Fruit fly (Drosophila melanogaster) whole organism, embryonic: ENCODE measurements around the gene CG7565.

Source experiments
- BEAF-32 ChIP-seq: fragments of 200-800 bp; sonication (Bioruptor generic); optimal IDR thresholded peaks from 3 replicates; lab custom pipeline; 2017; ENCODE audit warnings: missing biosample characterization, missing genetic modification characterization, mild to moderate bottlenecking, moderate library complexity, missing genetic modification reagents
- Bgb ChIP-seq: fragments of 200-800 bp; sonication (Bioruptor generic); IDR thresholded peaks from 2 replicates; pipeline ENCODE4 v1.3.6; 2022; ENCODE audit warnings: missing biosample characterization, missing genetic modification characterization; ENCODE audit not compliant: partially characterized antibody
- CG1024 ChIP-seq: fragments of 200-800 bp; sonication (Bioruptor generic); IDR thresholded peaks from 2 replicates; pipeline ENCODE4 v1.3.6; 2022; ENCODE audit warnings: missing biosample characterization, missing genetic modification characterization
- CG10267 ChIP-seq: fragments of 200-800 bp; sonication (Bioruptor generic); optimal IDR thresholded peaks from 2 replicates; lab custom pipeline; 2018; ENCODE audit warnings: missing biosample characterization, mild to moderate bottlenecking, missing genetic modification characterization, moderate library complexity
- CG10462 ChIP-seq: fragments of 200-800 bp; sonication (Bioruptor generic); optimal IDR thresholded peaks from 2 replicates; lab custom pipeline; 2016; ENCODE audit warnings: missing biosample characterization, missing genetic modification characterization
- CG11696 ChIP-seq: fragments of 200-800 bp; sonication (Bioruptor generic); IDR thresholded peaks from 2 replicates; pipeline ENCODE4 v1.3.6; 2022; ENCODE audit warnings: missing biosample characterization, missing genetic modification characterization
- CG13296 ChIP-seq: fragments of 200-800 bp; sonication (Bioruptor generic); optimal IDR thresholded peaks from 3 replicates; lab custom pipeline; 2018; ENCODE audit warnings: missing biosample characterization, mild to moderate bottlenecking, missing genetic modification characterization
- CG13624 ChIP-seq: fragments of 200-800 bp; sonication (Bioruptor generic); optimal IDR thresholded peaks from 2 replicates; lab custom pipeline; 2016; ENCODE audit warnings: missing biosample characterization, missing genetic modification characterization
- CG17361 ChIP-seq: fragments of 200-800 bp; sonication (Bioruptor generic); IDR thresholded peaks from 3 replicates; pipeline ENCODE4 v1.3.6; 2022; ENCODE audit warnings: missing biosample characterization, missing genetic modification characterization
- CG18011 ChIP-seq: fragments of 200-800 bp; sonication (Bioruptor generic); optimal IDR thresholded peaks from 2 replicates; lab custom pipeline; 2017; ENCODE audit warnings: missing biosample characterization, missing genetic modification characterization, mild to moderate bottlenecking, moderate library complexity, missing genotype
- CG3065 ChIP-seq: fragments of 200-800 bp; sonication (Bioruptor generic); optimal IDR thresholded peaks from 2 replicates; lab custom pipeline; 2016; ENCODE audit warnings: missing biosample characterization, missing genetic modification characterization
- CG31388 ChIP-seq: fragments of 200-800 bp; sonication (Bioruptor generic); optimal IDR thresholded peaks from 2 replicates; lab custom pipeline; 2016; ENCODE audit warnings: missing biosample characterization, missing genetic modification characterization
- CG3726 ChIP-seq: fragments of 200-800 bp; sonication (Bioruptor generic); IDR thresholded peaks from 3 replicates; pipeline ENCODE4, ENCODE4 v1.3.6; 2022; ENCODE audit warnings: missing biosample characterization, missing genetic modification characterization
- CG42726 ChIP-seq: fragments of 200-800 bp; sonication (Bioruptor generic); IDR thresholded peaks from 2 replicates; pipeline ENCODE4 v1.3.6; 2022; ENCODE audit warnings: missing biosample characterization, missing genetic modification characterization; ENCODE audit not compliant: partially characterized antibody
- CG6791 ChIP-seq: fragments of 200-800 bp; sonication (Bioruptor generic); IDR thresholded peaks from 3 replicates; pipeline ENCODE4 v1.3.6; 2022; ENCODE audit warnings: missing biosample characterization, missing genetic modification characterization; ENCODE audit not compliant: partially characterized antibody
- CG7357 ChIP-seq: fragments of 200-800 bp; sonication (Bioruptor generic); IDR thresholded peaks from 3 replicates; pipeline ENCODE4 v1.3.6; 2022; ENCODE audit warnings: missing biosample characterization, missing genetic modification characterization
- CG7745 ChIP-seq: fragments of 200-800 bp; sonication (Bioruptor generic); optimal IDR thresholded peaks from 2 replicates; lab custom pipeline; 2018; ENCODE audit warnings: missing biosample characterization, mild to moderate bottlenecking, missing genetic modification characterization, moderate library complexity
- CG7839 ChIP-seq: fragments of 200-800 bp; sonication (Bioruptor generic); optimal IDR thresholded peaks from 3 replicates; lab custom pipeline; 2018; ENCODE audit warnings: missing biosample characterization, mild to moderate bottlenecking, missing genetic modification characterization, moderate library complexity
- CG8089 ChIP-seq: fragments of 200-800 bp; sonication (Bioruptor generic); optimal IDR thresholded peaks from 3 replicates; lab custom pipeline; 2016; ENCODE audit warnings: missing biosample characterization, missing genetic modification characterization
- CG9215 ChIP-seq: fragments of 200-800 bp; sonication (Bioruptor generic); IDR thresholded peaks from 2 replicates; pipeline ENCODE4 v1.3.6; 2022; ENCODE audit warnings: missing biosample characterization, missing genetic modification characterization
- CG9797 ChIP-seq: fragments of 200-800 bp; sonication (Bioruptor generic); optimal IDR thresholded peaks from 3 replicates; lab custom pipeline; 2018; ENCODE audit warnings: missing biosample characterization, mild to moderate bottlenecking, missing genetic modification characterization
- CG9817 ChIP-seq: fragments of 200-800 bp; sonication (Bioruptor generic); optimal IDR thresholded peaks from 2 replicates; lab custom pipeline; 2018; ENCODE audit warnings: missing biosample characterization, mild to moderate bottlenecking, missing genetic modification characterization, moderate library complexity
- Dek ChIP-seq: fragments of 200-800 bp; sonication (Bioruptor generic); optimal IDR thresholded peaks from 3 replicates; lab custom pipeline; 2019; ENCODE audit warnings: missing biosample characterization, mild to moderate bottlenecking, missing genetic modification characterization, moderate library complexity
- Elba2 ChIP-seq: fragments of 200-800 bp; sonication (Bioruptor generic); optimal IDR thresholded peaks from 3 replicates; lab custom pipeline; 2016; ENCODE audit warnings: missing biosample characterization, missing genetic modification characterization
- GATAe ChIP-seq: fragments of 200-800 bp; sonication (Bioruptor generic); conservative IDR thresholded peaks from 2 replicates; pipeline ENCODE4 v1.3.6; 2022; ENCODE audit warnings: missing biosample characterization, missing genetic modification characterization
- Gsc ChIP-seq: fragments of 200-800 bp; sonication (Bioruptor generic); IDR thresholded peaks from 2 replicates; pipeline ENCODE4 v1.3.6; 2022; ENCODE audit warnings: missing biosample characterization, missing genetic modification characterization
- Mes4 ChIP-seq: fragments of 200-800 bp; sonication (Bioruptor generic); optimal IDR thresholded peaks from 2 replicates; lab custom pipeline; 2016; ENCODE audit warnings: missing biosample characterization, missing genetic modification characterization
- NfI ChIP-seq: fragments of 200-800 bp; sonication (Bioruptor generic); optimal IDR thresholded peaks from 3 replicates; lab custom pipeline; 2018; ENCODE audit warnings: missing biosample characterization, mild to moderate bottlenecking, missing genetic modification characterization, moderate library complexity
- Spps ChIP-seq: fragments of 200-800 bp; sonication (Bioruptor generic); optimal IDR thresholded peaks from 2 replicates; lab custom pipeline; 2018; ENCODE audit warnings: missing biosample characterization, mild to moderate bottlenecking, missing genetic modification characterization
- TFAM ChIP-seq: fragments of 200-800 bp; sonication (Bioruptor generic); optimal IDR thresholded peaks from 2 replicates; lab custom pipeline; 2017; ENCODE audit warnings: missing biosample characterization, missing genetic modification characterization, inconsistent platforms
- Usf ChIP-seq: fragments of 200-800 bp; sonication (Bioruptor generic); optimal IDR thresholded peaks from 2 replicates; lab custom pipeline; 2017; ENCODE audit warnings: missing genotype, missing biosample characterization, missing genetic modification characterization
- Vsx1 ChIP-seq: fragments of 200-800 bp; sonication (Bioruptor generic); optimal IDR thresholded peaks from 2 replicates; lab custom pipeline; 2017; ENCODE audit warnings: missing biosample characterization, mild to moderate bottlenecking, missing genetic modification characterization, missing genetic modification reagents
- al ChIP-seq: fragments of 200-800 bp; sonication (Bioruptor generic); IDR thresholded peaks from 2 replicates; pipeline ENCODE4 v1.3.6; 2022; ENCODE audit warnings: missing biosample characterization, missing genetic modification characterization
- aop ChIP-seq: fragments of 200-800 bp; sonication (Bioruptor generic); IDR thresholded peaks from 2 replicates; pipeline ENCODE4 v1.3.6; 2022; ENCODE audit warnings: missing biosample characterization, missing genetic modification characterization
- ash1 ChIP-seq: fragments of 200-800 bp; sonication (Bioruptor generic); optimal IDR thresholded peaks from 2 replicates; lab custom pipeline; 2018; ENCODE audit warnings: missing biosample characterization, mild to moderate bottlenecking, missing genetic modification characterization
- bcd ChIP-seq: fragments of 200-800 bp; sonication (Bioruptor generic); optimal IDR thresholded peaks from 2 replicates; lab custom pipeline; 2017; ENCODE audit warnings: missing biosample characterization, mild to moderate bottlenecking, missing genetic modification characterization
- croc ChIP-seq: fragments of 200-800 bp; sonication (Bioruptor generic); conservative IDR thresholded peaks from 3 replicates; pipeline ENCODE4 v1.3.6; 2022; ENCODE audit warnings: missing biosample characterization, missing genetic modification characterization
- dan ChIP-seq: fragments of 200-800 bp; sonication (Bioruptor generic); IDR thresholded peaks from 2 replicates; pipeline ENCODE4 v1.3.6; 2022; ENCODE audit warnings: missing biosample characterization, missing genetic modification characterization
- ewg ChIP-seq: fragments of 200-800 bp; sonication (Bioruptor generic); optimal IDR thresholded peaks from 3 replicates; lab custom pipeline; 2017; ENCODE audit warnings: mild to moderate bottlenecking, missing biosample characterization, missing genetic modification reagents, missing genetic modification characterization
- fd64A ChIP-seq: fragments of 200-800 bp; sonication (Bioruptor generic); optimal IDR thresholded peaks from 3 replicates; lab custom pipeline; 2018; ENCODE audit warnings: missing biosample characterization, mild to moderate bottlenecking, missing genetic modification characterization
- fru ChIP-seq: fragments of >200 bp; optimal IDR thresholded peaks from 2 replicates; lab custom pipeline; 2017
- grau ChIP-seq: fragments of 200-800 bp; optimal IDR thresholded peaks from 3 replicates; lab custom pipeline; 2019; ENCODE audit warnings: missing biosample characterization, mild to moderate bottlenecking, missing genetic modification characterization, moderate library complexity
- grn ChIP-seq: fragments of 200-800 bp; sonication (Bioruptor generic); optimal IDR thresholded peaks from 3 replicates; lab custom pipeline; 2017; ENCODE audit warnings: missing biosample characterization, missing genetic modification characterization
- gsb ChIP-seq: fragments of 200-800 bp; sonication (Bioruptor generic); IDR thresholded peaks from 2 replicates; pipeline ENCODE4 v1.3.6; 2022; ENCODE audit warnings: missing biosample characterization, missing genetic modification characterization
- jumu ChIP-seq: fragments of 200-800 bp; sonication (Bioruptor generic); optimal IDR thresholded peaks from 3 replicates; lab custom pipeline; 2016; ENCODE audit warnings: missing biosample characterization, missing genetic modification characterization
- nerfin-1 ChIP-seq: fragments of 200-800 bp; sonication (Bioruptor generic); optimal IDR thresholded peaks from 3 replicates; lab custom pipeline; 2019; ENCODE audit warnings: missing biosample characterization, mild to moderate bottlenecking, missing genetic modification characterization, moderate library complexity
- phol ChIP-seq: fragments of 200-800 bp; sonication (Bioruptor generic); optimal IDR thresholded peaks from 3 replicates; lab custom pipeline; 2018; ENCODE audit warnings: missing biosample characterization, mild to moderate bottlenecking, missing genetic modification characterization, moderate library complexity
- slbo ChIP-seq: fragments of 200-800 bp; sonication (Bioruptor generic); IDR thresholded peaks from 2 replicates; pipeline ENCODE4 v1.3.6; 2022; ENCODE audit warnings: missing biosample characterization, missing genetic modification characterization
- ssp ChIP-seq: fragments of 200-800 bp; sonication (Bioruptor generic); IDR thresholded peaks from 2 replicates; pipeline ENCODE4 v1.3.6; 2022; ENCODE audit warnings: missing biosample characterization, missing genetic modification characterization
- tin ChIP-seq: fragments of 200-800 bp; sonication (Bioruptor generic); optimal IDR thresholded peaks from 3 replicates; lab custom pipeline; 2016; ENCODE audit warnings: missing biosample characterization, missing genetic modification characterization
- tx ChIP-seq: fragments of 200-800 bp; sonication (Bioruptor generic); optimal IDR thresholded peaks from 2 replicates; lab custom pipeline; 2016; ENCODE audit warnings: missing biosample characterization, missing genetic modification characterization
- zfh2 ChIP-seq: fragments of 200-800 bp; sonication (Bioruptor generic); optimal IDR thresholded peaks from 2 replicates; lab custom pipeline; 2016; ENCODE audit warnings: missing biosample characterization, missing genetic modification characterization

The CG7565 gene

dm6 chr3L:8073370-8073769 lies 18.2 kb downstream of the CG7565 start (continued):
- TF ChIP-seq CG7839 (tag; lab: Kevin White, UChicago): no peak
- no peak for TF ChIP-seq Usf
- no peak for TF ChIP-seq CG9215 (GFP tag; lab: Robert Waterston, UW)
- TF ChIP-seq CG8089 (GFP tag; lab: Kevin White, UChicago): no peak
- TF ChIP-seq dan: no peak
- TF ChIP-seq croc (GFP tag; lab: Robert Waterston, UW): no peak
- TF ChIP-seq CG7357 (GFP tag; lab: Robert Waterston, UW): no peak
- no peak for TF ChIP-seq CG11696 (GFP tag; lab: Robert Waterston, UW)
- TF ChIP-seq fru (lab: Kevin White, UChicago): no peak
- TF ChIP-seq CG3065 (GFP tag; lab: Kevin White, UChicago): no peak
- peak; percentile 26; the same call in 1 of the 2 replicates for TF ChIP-seq al (GFP tag; lab: Robert Waterston, UW)
- no peak for TF ChIP-seq CG31388 (GFP tag; lab: Kevin White, UChicago)
- TF ChIP-seq Vsx1 (GFP tag; lab: Kevin White, UChicago): peak; percentile 61
- TF ChIP-seq jumu (GFP tag; lab: Kevin White, UChicago): no peak
- no peak for TF ChIP-seq tin (GFP tag; lab: Kevin White, UChicago)
- TF ChIP-seq ssp (GFP tag; lab: Robert Waterston, UW): no peak
- TF ChIP-seq Bgb (GFP tag; lab: Robert Waterston, UW): no peak
- no peak for TF ChIP-seq phol (tag; lab: Kevin White, UChicago)
- TF ChIP-seq CG42726 (GFP tag; lab: Robert Waterston, UW): no peak
- no peak for TF ChIP-seq CG10267
- no peak for TF ChIP-seq CG9797 (GFP tag; lab: Kevin White, UChicago)
- TF ChIP-seq NfI (GFP tag; lab: Kevin White, UChicago): no peak
- peak; percentile 97 for TF ChIP-seq CG7745 (tag; lab: Kevin White, UChicago)
- no peak for TF ChIP-seq CG3726
- TF ChIP-seq CG6791: no peak
- TF ChIP-seq CG17361 (GFP tag; lab: Robert Waterston, UW): no peak
- no peak for TF ChIP-seq TFAM (GFP tag; lab: Kevin White, UChicago)
- TF ChIP-seq grn (GFP tag; lab: Kevin White, UChicago): peak; percentile 97
- no peak for TF ChIP-seq gsb (GFP tag; lab: Robert Waterston, UW)
- TF ChIP-seq CG9817 (tag; lab: Kevin White, UChicago): peak; percentile 2
- TF ChIP-seq CG13624 (GFP tag; lab: Kevin White, UChicago): no peak
- no peak for TF ChIP-seq CG10462 (GFP tag; lab: Kevin White, UChicago)
- TF ChIP-seq Dek: no peak
- TF ChIP-seq tx: no peak
- TF ChIP-seq GATAe (GFP tag; lab: Robert Waterston, UW): peak; percentile 33
- TF ChIP-seq grau: peak; percentile 28
- 0 out of 2 replicates have a peak, but pooled peaks have one; percentile 5 for TF ChIP-seq slbo
- TF ChIP-seq Mes4 (GFP tag; lab: Kevin White, UChicago): no peak
- TF ChIP-seq nerfin-1 (tag; lab: Kevin White, UChicago): no peak
- no peak for TF ChIP-seq bcd (GFP tag; lab: Kevin White, UChicago)
- no peak for TF ChIP-seq ewg (GFP tag; lab: Kevin White, UChicago)
- TF ChIP-seq aop (GFP tag; lab: Robert Waterston, UW): no peak
- TF ChIP-seq fd64A: no peak
- no peak for TF ChIP-seq CG1024
- TF ChIP-seq CG13296: no peak
- no peak for TF ChIP-seq BEAF-32 (GFP tag; lab: Kevin White, UChicago)
- no peak for TF ChIP-seq ash1 (GFP tag; lab: Kevin White, UChicago)
- no peak for TF ChIP-seq CG18011
- TF ChIP-seq Gsc (GFP tag; lab: Robert Waterston, UW): no peak
- no peak for TF ChIP-seq Elba2
- peak; percentile 18 for TF ChIP-seq zfh2
- TF ChIP-seq Spps (tag; lab: Kevin White, UChicago): no peak
